Fruit fly (Drosophila melanogaster) whole organism: ENCODE results near the gene CG9372.
A peak's percentile ranks its signal among the peaks of the same experiment; 100 is the strongest.

ENCODE experiments used
- CG8478 ChIP-seq: fragments of >200 bp; optimal IDR thresholded peaks from 2 replicates; lab custom pipeline; 2018; ENCODE audit warnings: inconsistent platforms
- Dll ChIP-seq: fragments of >200 bp; optimal IDR thresholded peaks from 2 replicates; lab custom pipeline; 2017
- EcR ChIP-seq, 2 experiments: fragments of >200 bp; optimal IDR thresholded peaks; 2 replicates each; lab custom pipeline; 2017; ENCODE audit warnings: missing biosample characterization in 2 of 2, missing genetic modification characterization in 2 of 2, missing genetic modification reagents in 2 of 2
- pan ChIP-seq: fragments of >200 bp; optimal IDR thresholded peaks from 2 replicates; lab custom pipeline; 2017
- psq ChIP-seq: fragments of >200 bp; optimal IDR thresholded peaks from 2 replicates; lab custom pipeline; 2017
- usp ChIP-seq: fragments of >200 bp; optimal IDR thresholded peaks from 2 replicates; lab custom pipeline; 2017; ENCODE audit warnings: missing biosample characterization, missing genetic modification characterization, mixed read lengths

Gene CG9372

dm6 chr3L:19636821-19637460 lies 30.9 kb downstream of the CG9372 start:
- TF ChIP-seq EcR (GFP tag; optimal IDR thresholded peaks at IDR 0.05; lab: Kevin White, UChicago) (no peak), CG8478 (lab: Kevin White, UChicago) (no peak), psq (lab: Kevin White, UChicago) (no peak), usp (GFP tag; lab: Kevin White, UChicago) (no peak), pan (lab: Kevin White, UChicago) (no peak), Dll (lab: Kevin White, UChicago) (no peak)

- TF ChIP-seq EcR (GFP tag; optimal IDR thresholded peaks at IDR 0.05; lab: Kevin White, UChicago) (no peak), pan (lab: Kevin White, UChicago) (no peak), usp (GFP tag; lab: Kevin White, UChicago) (no peak), Dll (lab: Kevin White, UChicago) (no peak), psq (lab: Kevin White, UChicago) (no peak), CG8478 (lab: Kevin White, UChicago) (no peak)
These were observed 36.5 kb downstream of the CG9372 start, which contains the start of gene Rnf146 for dm6 chr3L:19642448-19643020. Rnf146 (minus strand) TSS chr3L:19642816.

dm6 chr3L:19646292-19646691 lies 40.3 kb downstream of the CG9372 start:
- no peak for TF ChIP-seq psq (lab: Kevin White, UChicago)
- no peak for TF ChIP-seq EcR (GFP tag; optimal IDR thresholded peaks at IDR 0.05; lab: Kevin White, UChicago)

dm6 chr3L:19648648-19649047 lies 42.6 kb downstream of the CG9372 start:
- no peak for TF ChIP-seq pan (lab: Kevin White, UChicago)
- no peak for TF ChIP-seq EcR (GFP tag; optimal IDR thresholded peaks at IDR 0.05; lab: Kevin White, UChicago)
- no peak for TF ChIP-seq usp (GFP tag; lab: Kevin White, UChicago)
- TF ChIP-seq psq (lab: Kevin White, UChicago) = no peak
- TF ChIP-seq CG8478 (lab: Kevin White, UChicago) = no peak
- TF ChIP-seq Dll (lab: Kevin White, UChicago) = no peak

DNA sequence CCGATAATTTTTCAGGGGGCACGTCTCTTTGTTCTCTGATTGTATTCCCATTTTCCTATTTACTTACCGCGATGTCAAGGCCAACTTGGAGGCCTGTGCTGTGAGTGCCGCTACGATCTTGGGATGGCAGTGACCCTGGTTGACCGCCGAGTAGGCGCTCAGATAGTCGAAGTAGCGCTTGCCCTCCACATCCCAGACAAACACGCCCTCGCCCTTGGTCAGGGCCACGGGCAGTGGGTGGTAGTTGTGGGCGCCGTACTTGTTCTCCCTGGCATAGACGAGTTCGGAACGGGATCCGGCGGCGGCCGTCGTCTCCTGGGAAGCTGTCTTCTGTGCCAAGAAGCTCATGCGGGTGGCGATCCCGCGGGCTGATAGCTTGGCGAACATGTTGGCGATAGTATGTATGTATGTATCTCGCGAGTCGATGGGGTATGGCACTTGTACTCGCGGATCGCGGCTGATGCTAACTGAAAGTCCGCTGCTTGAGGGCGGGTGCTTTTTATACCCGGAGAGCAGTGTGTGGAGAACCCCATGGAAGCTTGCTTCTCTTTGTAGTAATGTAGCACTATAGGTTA lies 43.5 kb downstream of the CG9372 start, which contains the start of gene Oat:
Oat (minus strand) TSS at position 478 of the 575 bp plus-strand sequence.
- no peak for TF ChIP-seq usp (GFP tag; lab: Kevin White, UChicago)
- no peak for TF ChIP-seq Dll (lab: Kevin White, UChicago)
- no peak for TF ChIP-seq psq (lab: Kevin White, UChicago)
- no peak for TF ChIP-seq EcR (GFP tag; optimal IDR thresholded peaks at IDR 0.05; lab: Kevin White, UChicago)
- no peak for TF ChIP-seq pan (lab: Kevin White, UChicago)
- no peak for TF ChIP-seq CG8478 (lab: Kevin White, UChicago)

dm6 chr3L:19650121-19650520 lies 44.1 kb downstream of the CG9372 start:
- TF ChIP-seq CG8478 (lab: Kevin White, UChicago) = no peak
- TF ChIP-seq EcR (GFP tag; optimal IDR thresholded peaks at IDR 0.05; lab: Kevin White, UChicago) = no peak
- no peak for TF ChIP-seq psq (lab: Kevin White, UChicago)
- TF ChIP-seq Dll (lab: Kevin White, UChicago) = no peak
- no peak for TF ChIP-seq usp (GFP tag; lab: Kevin White, UChicago)
- peak; percentile 68 for TF ChIP-seq pan (lab: Kevin White, UChicago)

DNA sequence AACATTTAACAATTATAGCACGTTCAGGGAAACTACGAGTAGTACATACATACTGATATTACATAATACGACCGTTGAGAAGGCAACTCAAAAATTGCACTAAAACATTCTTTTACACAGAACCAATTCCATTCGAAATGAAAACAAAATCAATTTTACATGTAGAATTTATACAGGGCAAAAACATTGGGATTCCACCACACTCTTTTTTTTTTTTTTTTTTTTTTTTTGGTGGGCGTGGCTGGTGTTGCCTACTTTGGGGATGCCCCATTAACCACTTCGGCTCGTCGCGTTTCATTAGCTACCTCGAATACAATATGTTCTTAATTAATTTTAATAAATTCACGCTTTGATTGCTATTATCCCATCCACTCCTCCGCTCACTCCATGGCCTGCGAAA lies 44.6 kb downstream of the CG9372 start:
- TF ChIP-seq EcR (GFP tag; optimal IDR thresholded peaks at IDR 0.05; lab: Kevin White, UChicago) (no peak), pan (lab: Kevin White, UChicago) (no peak), Dll (lab: Kevin White, UChicago) (no peak), psq (lab: Kevin White, UChicago) (no peak), CG8478 (lab: Kevin White, UChicago) (no peak), usp (GFP tag; lab: Kevin White, UChicago) (no peak)

dm6 chr3L:19653470-19653869 lies 47.5 kb downstream of the CG9372 start:
- no peak for TF ChIP-seq CG8478 (lab: Kevin White, UChicago)
- TF ChIP-seq EcR (GFP tag; optimal IDR thresholded peaks at IDR 0.05; lab: Kevin White, UChicago) = no peak
- TF ChIP-seq Dll (lab: Kevin White, UChicago) = no peak

- no peak for TF ChIP-seq usp (GFP tag; lab: Kevin White, UChicago)
- no peak for TF ChIP-seq psq (lab: Kevin White, UChicago)
- no peak for TF ChIP-seq Dll (lab: Kevin White, UChicago)
- no peak for TF ChIP-seq EcR (GFP tag; optimal IDR thresholded peaks at IDR 0.05; lab: Kevin White, UChicago)
- no peak for TF ChIP-seq pan (lab: Kevin White, UChicago)
- no peak for TF ChIP-seq CG8478 (lab: Kevin White, UChicago)
These were observed 49.9 kb downstream of the CG9372 start for dm6 chr3L:19655923-19656322.
